Fruit fly (Drosophila melanogaster): ENCODE measurements around the gene trx.
A peak's percentile ranks its signal among the peaks of the same experiment; 100 is the strongest.

Gene trx

DNA sequence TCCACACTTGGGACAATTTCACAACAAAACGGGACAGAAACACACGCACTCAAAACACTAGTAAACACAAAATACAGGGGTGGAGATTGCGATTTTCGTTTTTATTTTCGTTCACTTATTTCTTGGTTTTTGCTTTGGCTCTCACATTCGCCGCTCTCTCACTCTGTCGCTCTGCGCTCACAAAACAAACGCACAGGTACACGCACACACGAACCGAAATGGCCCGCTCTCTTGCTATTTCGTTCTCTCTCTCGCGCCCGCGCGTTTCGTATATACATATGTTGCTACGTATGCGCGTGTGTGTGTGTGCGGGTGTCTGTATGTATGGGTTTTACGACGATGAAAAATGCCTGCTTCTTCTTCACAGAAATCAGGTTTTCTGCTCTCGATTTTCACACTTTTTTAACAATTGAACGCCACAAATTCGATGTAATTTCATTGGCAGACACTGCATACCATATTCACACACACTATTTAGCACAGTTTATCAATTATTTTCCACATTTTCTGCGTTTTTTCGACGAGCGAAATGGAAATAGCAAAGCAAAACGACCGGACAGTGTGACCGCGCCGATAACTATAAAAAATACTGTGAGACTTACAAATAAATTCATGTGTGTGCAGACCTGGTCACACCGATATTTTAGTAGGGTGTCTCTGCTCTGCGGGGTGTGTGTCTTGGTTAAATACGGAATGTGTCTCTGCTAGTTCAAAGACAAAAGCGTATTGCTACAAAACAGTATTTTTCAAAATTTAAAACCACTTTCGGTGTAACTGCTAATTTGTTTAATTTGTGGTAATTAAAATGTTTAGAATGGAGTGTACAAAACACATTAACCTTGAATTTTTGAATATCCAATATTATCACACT, at the start of gene trx:
trx (minus strand) TSS at position 584 of the 871 bp plus-strand sequence.
- no peak for TF ChIP-seq fd96Ca (GFP tag; IDR thresholded peaks at IDR 0.05)
- TF ChIP-seq CG14655 (GFP tag; optimal IDR thresholded peaks at IDR 0.05), result no peak
- TF ChIP-seq CG8301 (tag; optimal IDR thresholded peaks at IDR 0.05), result no peak
- no peak for TF ChIP-seq CG9948 (tag; optimal IDR thresholded peaks at IDR 0.05)
- TF ChIP-seq Snoo (tag; optimal IDR thresholded peaks at IDR 0.05), result peak; percentile 2
- TF ChIP-seq CG15710 (tag; optimal IDR thresholded peaks at IDR 0.05), result no peak
- TF ChIP-seq CG13204 (GFP tag; optimal IDR thresholded peaks at IDR 0.05), result peak; percentile 24
- TF ChIP-seq CG8159 (tag; optimal IDR thresholded peaks at IDR 0.05), result no peak
- peak; percentile 75 for TF ChIP-seq Pif1B (GFP tag; optimal IDR thresholded peaks at IDR 0.05)
- TF ChIP-seq CG17806 (tag; optimal IDR thresholded peaks at IDR 0.05), result no peak
- TF ChIP-seq D1 (tag; optimal IDR thresholded peaks at IDR 0.05), result no peak
- TF ChIP-seq CG32121 (GFP tag; IDR thresholded peaks at IDR 0.05), result no peak
- peak; percentile 30 for TF ChIP-seq gl (tag; optimal IDR thresholded peaks at IDR 0.05)
- TF ChIP-seq CG4496 (GFP tag; IDR thresholded peaks at IDR 0.05), result no peak
- TF ChIP-seq Ets98B (GFP tag; IDR thresholded peaks at IDR 0.05), result no peak
- peak; percentile 25 for TF ChIP-seq Pif1A (GFP tag; optimal IDR thresholded peaks at IDR 0.05)
- TF ChIP-seq CG34367 (tag; optimal IDR thresholded peaks at IDR 0.05), result no peak
- TF ChIP-seq CG10348 (GFP tag; IDR thresholded peaks at IDR 0.05), result no peak
- no peak for TF ChIP-seq CG12605 (GFP tag; IDR thresholded peaks at IDR 0.05)
- TF ChIP-seq EcR (GFP tag; optimal IDR thresholded peaks at IDR 0.05), result peak; percentile 46
- no peak for TF ChIP-seq rn (GFP tag; IDR thresholded peaks at IDR 0.05)

DNA sequence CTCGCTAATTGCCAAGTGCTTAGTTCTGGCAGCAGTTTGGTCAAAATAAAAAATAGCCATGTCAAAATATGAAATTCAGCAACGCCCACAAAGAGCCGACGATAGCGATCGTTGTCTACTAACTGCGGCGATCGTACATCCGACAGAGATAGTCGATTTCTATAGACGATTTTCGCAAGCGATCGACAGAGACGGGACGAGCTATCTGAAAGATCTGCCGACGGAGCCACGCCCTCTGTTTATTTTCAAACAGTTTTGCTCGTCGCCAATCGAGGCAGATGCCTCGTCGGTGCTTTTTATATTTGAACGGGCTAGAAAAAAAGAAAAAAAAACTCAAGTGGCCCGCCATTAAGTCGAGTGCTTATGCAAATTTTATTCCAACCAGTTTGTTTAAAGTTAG, 48.8 kb upstream of the trx start:
- TF ChIP-seq EcR (GFP tag; optimal IDR thresholded peaks at IDR 0.05) (no peak), CG4496 (GFP tag; IDR thresholded peaks at IDR 0.05) (0 out of 3 replicates have a peak, but pooled peaks have one; percentile 8), CG32121 (GFP tag; IDR thresholded peaks at IDR 0.05) (no peak)

DNA sequence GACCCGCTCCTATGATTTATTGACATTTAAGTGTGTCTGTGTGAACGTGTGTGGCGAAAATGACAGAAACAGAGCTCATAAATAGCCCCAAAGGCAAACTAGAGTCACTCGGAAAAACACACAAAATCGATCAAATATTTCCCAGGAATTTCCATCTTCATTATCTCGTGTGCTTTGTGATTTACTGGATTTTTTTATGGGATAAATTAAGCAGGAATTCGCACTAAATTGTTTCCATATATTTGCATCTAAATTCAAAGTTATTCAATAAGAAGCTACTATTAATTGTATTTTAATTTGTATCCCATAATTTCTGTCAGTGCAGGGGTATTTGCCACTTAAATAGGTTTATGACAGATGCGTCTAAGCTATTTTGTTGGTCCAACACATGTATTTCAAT, 46.0 kb upstream of the trx start:
- TF ChIP-seq CG17806 (tag; optimal IDR thresholded peaks at IDR 0.05), result no peak
- peak; percentile 1 for TF ChIP-seq CG14655 (GFP tag; optimal IDR thresholded peaks at IDR 0.05)

DNA sequence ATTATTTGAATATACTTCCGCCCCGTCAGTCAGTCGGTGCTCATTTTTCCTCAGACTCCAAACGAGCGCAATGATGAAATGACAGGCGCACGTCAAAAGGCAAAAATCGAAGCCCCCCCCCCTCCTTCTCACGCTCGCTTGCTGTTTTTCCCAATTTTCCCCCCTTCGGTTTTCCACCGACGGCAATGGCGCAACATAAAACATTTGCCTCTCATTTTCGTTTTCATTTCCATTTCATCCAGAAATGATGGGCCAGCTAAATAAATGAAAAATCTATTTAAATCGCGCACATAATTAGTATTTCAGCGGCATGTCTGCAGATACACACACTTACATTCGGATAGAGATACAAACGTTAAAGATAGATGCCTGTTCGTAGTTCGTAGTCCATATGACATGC, 44.8 kb upstream of the trx start:
- TF ChIP-seq CG17806 (tag; optimal IDR thresholded peaks at IDR 0.05), result no peak
- TF ChIP-seq EcR (GFP tag; optimal IDR thresholded peaks at IDR 0.05), result no peak
- TF ChIP-seq CG34367 (tag; optimal IDR thresholded peaks at IDR 0.05), result no peak
- no peak for TF ChIP-seq fd96Ca (GFP tag; IDR thresholded peaks at IDR 0.05)
- TF ChIP-seq CG9948 (tag; optimal IDR thresholded peaks at IDR 0.05), result no peak
- TF ChIP-seq D1 (tag; optimal IDR thresholded peaks at IDR 0.05), result no peak
- TF ChIP-seq CG4496 (GFP tag; IDR thresholded peaks at IDR 0.05), result no peak
- TF ChIP-seq CG14655 (GFP tag; optimal IDR thresholded peaks at IDR 0.05), result no peak
- TF ChIP-seq CG15710 (tag; optimal IDR thresholded peaks at IDR 0.05), result no peak
- TF ChIP-seq gl (tag; optimal IDR thresholded peaks at IDR 0.05), result no peak
- no peak for TF ChIP-seq rn (GFP tag; IDR thresholded peaks at IDR 0.05)
- no peak for TF ChIP-seq CG8301 (tag; optimal IDR thresholded peaks at IDR 0.05)
- no peak for TF ChIP-seq Snoo (tag; optimal IDR thresholded peaks at IDR 0.05)
- no peak for TF ChIP-seq CG13204 (GFP tag; optimal IDR thresholded peaks at IDR 0.05)
- TF ChIP-seq CG32121 (GFP tag; IDR thresholded peaks at IDR 0.05), result no peak
- TF ChIP-seq Ets98B (GFP tag; IDR thresholded peaks at IDR 0.05), result no peak
- TF ChIP-seq CG8159 (tag; optimal IDR thresholded peaks at IDR 0.05), result no peak

DNA sequence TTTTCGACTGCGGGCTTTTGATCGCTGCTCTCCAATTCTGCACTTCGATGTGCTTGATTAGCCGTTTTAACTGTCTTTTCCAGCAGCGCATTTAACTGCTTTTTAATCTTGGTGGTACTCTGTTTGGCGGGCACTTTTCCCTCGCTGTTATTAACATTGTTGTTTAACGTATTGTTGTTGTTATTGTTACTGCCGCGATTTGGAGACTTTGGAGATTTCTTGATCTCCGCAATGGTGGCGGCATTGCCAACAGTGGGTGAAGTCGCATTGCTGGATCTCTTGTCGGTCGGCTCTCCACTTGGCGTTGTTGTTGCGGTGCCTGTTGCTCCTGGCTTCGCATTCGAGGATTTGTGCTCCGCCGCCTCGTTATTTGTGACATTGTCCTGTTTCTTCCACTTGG, 44.0 kb upstream of the trx start:
- no peak for TF ChIP-seq EcR (GFP tag; optimal IDR thresholded peaks at IDR 0.05)
- TF ChIP-seq CG32121 (GFP tag; IDR thresholded peaks at IDR 0.05), result no peak
- TF ChIP-seq CG10348 (GFP tag; IDR thresholded peaks at IDR 0.05), result no peak
- TF ChIP-seq D1 (tag; optimal IDR thresholded peaks at IDR 0.05), result no peak
- no peak for TF ChIP-seq fd96Ca (GFP tag; IDR thresholded peaks at IDR 0.05)
- TF ChIP-seq CG4496 (GFP tag; IDR thresholded peaks at IDR 0.05), result no peak
- no peak for TF ChIP-seq Snoo (tag; optimal IDR thresholded peaks at IDR 0.05)
- TF ChIP-seq CG8301 (tag; optimal IDR thresholded peaks at IDR 0.05), result no peak
- no peak for TF ChIP-seq CG34367 (tag; optimal IDR thresholded peaks at IDR 0.05)
- TF ChIP-seq CG14655 (GFP tag; optimal IDR thresholded peaks at IDR 0.05), result no peak
- no peak for TF ChIP-seq CG9948 (tag; optimal IDR thresholded peaks at IDR 0.05)
- TF ChIP-seq Ets98B (GFP tag; IDR thresholded peaks at IDR 0.05), result no peak
- TF ChIP-seq CG13204 (GFP tag; optimal IDR thresholded peaks at IDR 0.05), result no peak
- TF ChIP-seq Pif1A (GFP tag; optimal IDR thresholded peaks at IDR 0.05), result no peak

DNA sequence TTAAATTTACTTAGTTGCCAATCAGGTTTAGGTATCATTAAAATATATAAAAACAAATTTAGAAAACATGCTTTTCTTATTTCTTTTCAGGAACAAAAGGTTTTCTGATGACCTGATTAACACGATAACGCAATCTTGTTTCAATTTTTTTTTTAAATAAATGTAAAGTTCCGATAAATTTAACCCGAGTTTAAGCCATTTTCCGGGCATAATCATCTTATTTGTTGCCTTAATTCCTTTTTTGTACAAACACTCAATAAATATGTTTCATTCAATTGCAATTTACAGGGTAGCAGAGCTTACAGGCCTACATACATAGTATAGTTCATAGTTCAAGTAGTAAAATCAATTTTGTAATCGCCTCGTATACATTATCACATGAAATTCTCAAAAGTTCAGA, 42.8 kb upstream of the trx start:
- TF ChIP-seq CG8301 (tag; optimal IDR thresholded peaks at IDR 0.05) (no peak), gl (tag; optimal IDR thresholded peaks at IDR 0.05) (no peak), CG8159 (tag; optimal IDR thresholded peaks at IDR 0.05) (no peak), CG10348 (GFP tag; IDR thresholded peaks at IDR 0.05) (no peak), CG14655 (GFP tag; optimal IDR thresholded peaks at IDR 0.05) (no peak), Pif1B (GFP tag; optimal IDR thresholded peaks at IDR 0.05) (no peak), CG12605 (GFP tag; IDR thresholded peaks at IDR 0.05) (no peak), D1 (tag; optimal IDR thresholded peaks at IDR 0.05) (no peak), CG34367 (tag; optimal IDR thresholded peaks at IDR 0.05) (no peak), rn (GFP tag; IDR thresholded peaks at IDR 0.05) (no peak)
